Worm (Caenorhabditis elegans) whole organism, L2 larva: ENCODE results near the gene spig-5.

Experiments used
- ceh-82 ChIP-seq: fragments of 150-350 bp; optimal IDR thresholded peaks from 2 replicates; lab custom pipeline; 2014; ENCODE audit warnings: missing biosample characterization, missing genetic modification characterization
- egl-27 ChIP-seq: sonication (generic microtip); optimal IDR thresholded peaks from 3 replicates; lab custom pipeline; 2017; ENCODE audit warnings: missing biosample characterization, missing genetic modification reagents, missing genetic modification characterization
- mab-5 ChIP-seq: fragments of 150-350 bp; optimal IDR thresholded peaks from 2 replicates; lab custom pipeline; 2014; ENCODE audit warnings: missing biosample characterization, missing genetic modification characterization

- TF ChIP-seq ceh-82 (no peak), egl-27 (tag; lab: Kevin White, UChicago) (no peak), mab-5 (no peak)
These were observed 47.4 kb upstream of the spig-5 start, which contains the start of gene F40G12.2 for ce11 chrV:14260831-14261230.
